Worm (Caenorhabditis elegans): ENCODE data around the gene F15E6.6.

DNA sequence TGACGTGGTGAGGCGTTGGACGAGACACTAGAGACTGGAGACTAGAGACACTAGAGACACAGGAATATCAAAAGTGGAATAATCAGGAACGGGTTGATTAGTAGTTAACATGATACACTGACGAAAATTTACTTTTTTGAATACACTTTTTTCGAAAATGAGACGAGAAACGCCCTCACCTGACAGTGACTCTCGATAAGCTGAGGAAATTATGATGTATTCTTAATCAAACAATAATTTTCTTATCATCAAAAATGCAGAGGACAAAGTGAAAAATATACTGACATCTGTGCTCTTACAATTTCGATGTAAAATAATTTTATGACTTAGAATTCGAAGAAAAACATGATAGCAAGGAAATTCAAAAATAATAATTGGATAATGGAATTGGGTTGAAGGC lies 24.5 kb downstream of the F15E6.6 start:
- TF ChIP-seq nhr-77 (tag; optimal IDR thresholded peaks at IDR 0.05) (no peak), nhr-237 (tag; optimal IDR thresholded peaks at IDR 0.05) (no peak), unc-62 (GFP tag; optimal IDR thresholded peaks at IDR 0.05) (no peak), elt-1 (tag; optimal IDR thresholded peaks at IDR 0.05) (no peak)

Measured in whole organism, L2 larva.